Worm (Caenorhabditis elegans) whole organism, midembryonic: ENCODE measurements around the gene egas-4.

Experiments
- T22C8.4 ChIP-seq: fragments of 200-800 bp; sonication (Bioruptor generic); IDR thresholded peaks from 2 replicates; pipeline ENCODE4 v1.3.6; 2022; ENCODE audit warnings: missing genetic modification characterization, missing compliant biosample characterization
- cog-1 ChIP-seq: sonication (generic microtip); optimal IDR thresholded peaks from 2 replicates; lab custom pipeline; 2016; ENCODE audit warnings: missing genetic modification characterization, missing compliant biosample characterization
- flt-1 ChIP-seq: fragments of 200-800 bp; sonication (Bioruptor generic); IDR thresholded peaks from 2 replicates; pipeline ENCODE4 v1.3.6; 2022; ENCODE audit warnings: missing genetic modification characterization, missing compliant biosample characterization
- klf-2 ChIP-seq: fragments of 200-800 bp; sonication (Bioruptor generic); conservative IDR thresholded peaks from 2 replicates; pipeline ENCODE4 v1.3.6; 2022; ENCODE audit warnings: missing genetic modification reagents, missing genetic modification characterization, missing compliant biosample characterization
- med-1 ChIP-seq: sonication (generic microtip); optimal IDR thresholded peaks from 2 replicates; lab custom pipeline; 2017; ENCODE audit warnings: missing genetic modification characterization, mild to moderate bottlenecking, missing compliant biosample characterization, antibody characterized with exemption, missing genetic modification reagents; ENCODE audit not compliant: insufficient read depth
- ref-1 ChIP-seq: fragments of 200-800 bp; sonication (Bioruptor generic); conservative IDR thresholded peaks from 2 replicates; pipeline ENCODE4 v1.3.6; 2022; ENCODE audit warnings: missing genetic modification reagents, missing genetic modification characterization, missing compliant biosample characterization
- tab-1 ChIP-seq: fragments of 200-800 bp; sonication (Bioruptor generic); IDR thresholded peaks from 2 replicates; pipeline ENCODE4 v1.3.6; 2022; ENCODE audit warnings: missing genetic modification characterization, missing compliant biosample characterization
- ztf-23 ChIP-seq: fragments of 200-800 bp; sonication (Bioruptor generic); IDR thresholded peaks from 2 replicates; pipeline ENCODE4 v1.3.6; 2022; ENCODE audit warnings: missing genetic modification reagents, missing genetic modification characterization, missing compliant biosample characterization
- ztf-29 ChIP-seq: fragments of 200-800 bp; sonication (Bioruptor generic); IDR thresholded peaks from 2 replicates; pipeline ENCODE4 v1.3.6; 2022; ENCODE audit warnings: missing genetic modification reagents, missing genetic modification characterization, missing compliant biosample characterization

egas-4 gene

DNA sequence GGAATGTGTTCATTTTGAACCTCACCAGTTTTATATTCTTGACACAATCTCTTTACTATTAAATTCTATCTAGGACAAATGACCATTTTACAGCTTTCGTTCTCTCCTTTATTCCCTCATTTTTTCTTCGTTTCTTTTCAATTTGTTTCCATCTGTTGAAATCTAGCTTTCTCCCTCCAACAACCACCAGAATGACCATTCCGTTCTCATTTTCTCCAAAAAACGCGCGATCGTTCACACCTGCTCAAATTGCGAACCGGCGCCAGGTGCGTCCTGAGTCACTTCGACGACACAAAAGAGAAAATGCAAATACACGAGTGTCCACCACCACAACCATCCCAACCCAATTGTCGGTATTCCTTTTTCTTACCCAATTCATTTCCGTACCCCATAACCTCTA is 41.4 kb downstream of the egas-4 start, which contains the start of gene F13B6.1:
TSS of gene F13B6.1 (plus strand) at position 301 of the 400 bp plus-strand sequence.
- TF ChIP-seq T22C8.4 (GFP tag; lab: Robert Waterston, UW) (no peak), tab-1 (GFP tag; lab: Robert Waterston, UW) (no peak), klf-2 (GFP tag; lab: Robert Waterston, UW) (no peak)

ce11 chrIV:7454890-7455289 is 42.8 kb downstream of the egas-4 start:
- TF ChIP-seq klf-2 (GFP tag; lab: Robert Waterston, UW) = no peak
- peak; percentile 5; the same call in 1 of the 2 replicates for TF ChIP-seq ztf-29 (GFP tag; lab: Robert Waterston, UW)

DNA sequence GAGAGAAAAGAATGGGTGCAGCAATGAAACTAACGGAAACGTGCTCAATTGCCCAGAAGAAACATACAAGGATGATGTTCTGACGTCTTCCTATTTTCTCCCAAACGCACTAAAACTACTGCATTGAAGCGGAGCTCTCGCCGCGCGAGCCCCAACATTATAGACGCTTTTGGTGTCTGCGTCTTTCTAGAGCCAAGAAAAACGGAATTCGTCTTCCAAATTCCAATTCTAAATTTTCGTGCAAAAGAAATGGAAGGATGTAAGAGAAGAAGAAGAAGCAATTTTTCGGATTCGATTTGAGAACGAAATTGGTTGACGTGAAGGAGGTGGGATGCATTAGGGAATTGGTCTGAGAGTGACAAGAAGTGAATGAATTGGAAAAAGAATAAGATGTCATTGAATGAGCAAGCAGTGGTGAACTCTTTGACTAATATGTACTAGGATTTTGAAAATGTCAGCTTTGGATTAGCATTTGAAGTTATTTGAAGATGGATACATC is 43.9 kb downstream of the egas-4 start:
- TF ChIP-seq ztf-23 (no peak), med-1 (GFP tag; lab: Kevin White, UChicago) (no peak), tab-1 (GFP tag; lab: Robert Waterston, UW) (no peak)

DNA sequence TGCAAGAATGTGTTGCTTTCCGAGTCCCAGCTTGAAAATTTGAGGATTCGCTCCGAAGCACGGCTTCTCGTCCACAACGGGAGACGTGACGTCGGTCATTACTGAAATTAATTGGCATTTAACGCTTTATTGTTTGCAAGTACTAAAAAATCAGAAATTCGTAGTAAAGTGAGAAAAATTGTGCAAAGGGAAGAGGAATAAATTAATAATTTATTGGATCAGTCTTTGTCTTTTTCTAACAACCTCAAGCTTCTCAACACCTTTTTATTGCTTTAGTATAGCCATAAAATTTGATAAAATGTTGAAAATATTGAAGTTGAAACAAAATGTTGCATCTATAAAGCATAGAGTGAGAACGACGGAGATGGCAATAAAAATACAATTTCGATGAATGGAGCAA is 46.3 kb downstream of the egas-4 start, which contains the start of gene tes-1:
TSS of gene tes-1 (minus strand) at position 101 of the 400 bp plus-strand sequence.
- TF ChIP-seq ztf-23 (no peak), ref-1 (GFP tag; lab: Robert Waterston, UW) (no peak)

ce11 chrIV:7447556-7447955 is 50.1 kb downstream of the egas-4 start, which contains the start of gene B0496.2:
Gene B0496.2 (plus strand): TSS chrIV:7447856.
- no peak for TF ChIP-seq klf-2 (GFP tag; lab: Robert Waterston, UW)
- TF ChIP-seq T22C8.4 (GFP tag; lab: Robert Waterston, UW) = no peak
- TF ChIP-seq med-1 (GFP tag; lab: Kevin White, UChicago) = no peak
- no peak for TF ChIP-seq flt-1
- no peak for TF ChIP-seq ztf-29 (GFP tag; lab: Robert Waterston, UW)
- TF ChIP-seq ref-1 (GFP tag; lab: Robert Waterston, UW) = no peak
- no peak for TF ChIP-seq ztf-23
- TF ChIP-seq tab-1 (GFP tag; lab: Robert Waterston, UW) = no peak
- TF ChIP-seq cog-1 = no peak

DNA sequence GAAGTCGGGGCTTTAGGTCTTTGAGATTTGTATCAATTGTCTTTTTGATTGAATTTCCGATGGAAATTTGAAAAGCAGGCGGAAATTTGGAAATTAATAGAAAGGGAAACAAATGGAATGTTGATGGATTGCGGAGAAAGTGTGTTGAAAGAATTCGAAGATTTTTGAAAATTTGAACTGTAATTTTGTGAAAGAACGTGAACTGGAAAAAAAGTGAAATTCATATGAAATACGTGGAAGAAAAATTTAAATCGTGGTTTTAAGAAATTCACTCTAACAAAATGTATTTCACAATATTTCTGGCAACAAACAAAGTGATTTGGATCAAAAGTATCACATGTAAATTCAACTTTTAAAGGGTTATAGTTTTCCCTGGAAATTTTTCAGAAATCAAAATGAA is 51.7 kb downstream of the egas-4 start, which contains the start of gene B0496.1:
TSS of gene B0496.1 (plus strand) at position 301 of the 400 bp plus-strand sequence.
- TF ChIP-seq ztf-23 (no peak), klf-2 (GFP tag; lab: Robert Waterston, UW) (no peak), T22C8.4 (GFP tag; lab: Robert Waterston, UW) (no peak), flt-1 (no peak), med-1 (GFP tag; lab: Kevin White, UChicago) (no peak)

- TF ChIP-seq T22C8.4 (GFP tag; lab: Robert Waterston, UW) (no peak), ztf-23 (no peak), ref-1 (GFP tag; lab: Robert Waterston, UW) (no peak), klf-2 (GFP tag; lab: Robert Waterston, UW) (no peak), flt-1 (no peak), cog-1 (no peak), ztf-29 (GFP tag; lab: Robert Waterston, UW) (no peak), med-1 (GFP tag; lab: Kevin White, UChicago) (no peak), tab-1 (GFP tag; lab: Robert Waterston, UW) (no peak)
Measured at ce11 chrIV:7445236-7445635, 52.4 kb downstream of the egas-4 start, which contains the start of gene valv-1. Gene valv-1 (minus strand): TSS chrIV:7445336.
